Worm (Caenorhabditis elegans): ENCODE results near the gene clec-135.

- TF ChIP-seq sea-1 (GFP tag; conservative IDR thresholded peaks at IDR 0.05), result no peak
- no peak for TF ChIP-seq F13C5.2 (tag; optimal IDR thresholded peaks at IDR 0.05)
- TF ChIP-seq tbx-37 (GFP tag; conservative IDR thresholded peaks at IDR 0.05), result no peak
- no peak for TF ChIP-seq pes-1 (GFP tag; IDR thresholded peaks at IDR 0.05)
- TF ChIP-seq aly-1 (tag; optimal IDR thresholded peaks at IDR 0.05), result no peak
- no peak for TF ChIP-seq ama-1 (optimal IDR thresholded peaks at IDR 0.05)
- TF ChIP-seq flt-1 (GFP tag; IDR thresholded peaks at IDR 0.05), result no peak
- TF ChIP-seq B0310.2 (tag; optimal IDR thresholded peaks at IDR 0.05), result no peak
- no peak for TF ChIP-seq tbx-11 (GFP tag; IDR thresholded peaks at IDR 0.05)
- no peak for TF ChIP-seq tra-4 (tag; optimal IDR thresholded peaks at IDR 0.05)
- TF ChIP-seq ets-7 (tag; optimal IDR thresholded peaks at IDR 0.05), result no peak
- TF ChIP-seq scrt-1 (GFP tag; IDR thresholded peaks at IDR 0.05), result no peak
These were observed 29.5 kb upstream of the clec-135 start, which contains the start of gene C01F1.6 for ce11 chrII:4288111-4288510.

All from whole organism, early embryonic.